Fruit fly (Drosophila melanogaster) S2 (cell line): ENCODE results near the gene TwdlY.

ENCODE experiments used
- CG8478 ChIP-seq: fragments of >200 bp; optimal IDR thresholded peaks from 2 replicates; lab custom pipeline; 2018
- CTCF ChIP-seq, 2 experiments: fragments of >200 bp; optimal IDR thresholded peaks; 2 replicates each; lab custom pipeline; 2018

- TF ChIP-seq CTCF (optimal IDR thresholded peaks at IDR 0.05; lab: Kevin White, UChicago), result no peak
- TF ChIP-seq CG8478, result no peak
Observed at dm6 chrX:16749324-16749723, 14.6 kb downstream of the TwdlY start.
